Fruit fly (Drosophila melanogaster): Measurements from ENCODE around the gene jdp.

dm6 chr3R:30550044-30550443 lies 23.2 kb upstream of the jdp start:
- no peak for TF ChIP-seq woc (GFP tag; optimal IDR thresholded peaks at IDR 0.05)
- no peak for TF ChIP-seq CrebA (GFP tag; optimal IDR thresholded peaks at IDR 0.05; ENCODE audit: borderline replicate concordance)
- TF ChIP-seq psq (GFP tag; optimal IDR thresholded peaks at IDR 0.05), result no peak
- TF ChIP-seq Abd-B (GFP tag; optimal IDR thresholded peaks at IDR 0.05), result no peak
- no peak for TF ChIP-seq Dfd (GFP tag; optimal IDR thresholded peaks at IDR 0.05)
- TF ChIP-seq h (GFP tag; optimal IDR thresholded peaks at IDR 0.05), result no peak
- TF ChIP-seq brk (GFP tag; optimal IDR thresholded peaks at IDR 0.05), result no peak
- no peak for TF ChIP-seq fru (GFP tag; optimal IDR thresholded peaks at IDR 0.05)
- TF ChIP-seq sv (GFP tag; optimal IDR thresholded peaks at IDR 0.05), result no peak
